Fruit fly (Drosophila melanogaster) S2 (cell line): ENCODE results near the gene CG31093.

ENCODE experiments used
- CG8478 ChIP-seq: fragments of >200 bp; optimal IDR thresholded peaks from 2 replicates; lab custom pipeline; 2018
- CTCF ChIP-seq, 2 experiments: fragments of >200 bp; optimal IDR thresholded peaks; 2 replicates each; lab custom pipeline; 2018

The CG31093 gene

DNA sequence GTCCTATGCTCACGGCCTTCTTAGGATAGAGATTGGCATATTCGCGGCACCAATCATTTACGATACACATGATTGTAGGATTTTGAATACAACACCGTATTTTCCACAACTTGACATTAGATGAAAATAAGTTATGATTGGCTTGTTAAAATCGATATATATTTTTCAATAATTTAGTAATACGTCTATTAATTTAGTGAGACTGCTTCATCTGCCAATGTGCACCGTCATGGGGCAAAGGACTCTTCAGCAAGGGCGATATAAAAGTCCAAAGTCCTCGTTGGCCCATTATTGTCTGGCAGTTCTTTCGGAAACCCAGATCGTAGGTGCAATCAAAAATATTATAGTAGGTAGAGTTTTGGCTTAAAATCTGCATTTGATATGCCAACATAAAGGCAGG, 14.1 kb downstream of the CG31093 start, which contains the start of gene CG17196:
Gene CG17196 (minus strand): TSS at position 101 of the 400 bp plus-strand sequence.
- no peak for TF ChIP-seq CTCF (optimal IDR thresholded peaks at IDR 0.05; lab: Kevin White, UChicago)
- TF ChIP-seq CG8478 (lab: Kevin White, UChicago): no peak

DNA sequence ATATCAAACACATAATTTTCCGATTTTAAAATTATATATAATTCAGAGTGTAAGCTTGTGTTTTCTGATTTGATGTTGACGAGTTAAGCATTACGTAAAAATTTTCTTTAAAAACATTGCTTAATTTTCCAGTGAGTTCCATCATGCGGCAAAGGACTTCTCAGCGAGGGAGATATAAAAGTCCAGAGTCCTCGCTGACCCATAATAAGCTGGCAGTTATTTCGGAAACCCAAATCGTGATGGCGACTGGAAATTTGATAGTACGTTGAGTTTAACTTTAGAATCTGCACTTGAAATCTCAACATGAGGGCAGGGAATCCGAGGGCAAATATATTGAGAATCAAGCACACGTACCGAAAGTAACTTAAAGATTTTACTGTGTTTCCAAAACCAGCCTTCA, 15.0 kb downstream of the CG31093 start, which contains the start of the genes CG17197 and CG17198:
Gene CG17197 (minus strand): TSS at position 101 of the 400 bp plus-strand sequence.
Gene CG17198 (minus strand): TSS at position 101 of the 400 bp plus-strand sequence.
- TF ChIP-seq CTCF (optimal IDR thresholded peaks at IDR 0.05; lab: Kevin White, UChicago): no peak
- no peak for TF ChIP-seq CG8478 (lab: Kevin White, UChicago)

DNA sequence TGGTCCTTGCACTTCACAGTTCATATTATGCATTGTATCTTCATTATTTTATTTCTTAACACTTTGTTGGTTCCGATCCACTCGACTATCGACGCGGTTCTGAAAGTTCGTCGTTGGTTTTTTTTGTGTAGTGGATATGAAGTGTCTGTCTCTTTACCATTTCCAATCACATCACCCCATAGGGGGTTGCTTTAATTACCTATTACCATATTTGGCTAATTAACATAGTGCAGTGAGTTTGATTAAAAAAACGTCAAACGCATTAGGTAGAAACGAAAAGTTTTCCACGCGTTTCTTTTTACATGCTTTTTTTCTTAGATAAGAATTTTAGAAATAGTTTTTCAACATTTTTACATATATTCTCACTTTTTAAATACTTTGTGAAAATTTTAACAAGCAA, 27.3 kb downstream of the CG31093 start, which contains the start of gene LpR1:
Gene LpR1 (minus strand): TSS at position 101 of the 400 bp plus-strand sequence.
- TF ChIP-seq CG8478 (lab: Kevin White, UChicago): no peak
- no peak for TF ChIP-seq CTCF (optimal IDR thresholded peaks at IDR 0.05; lab: Kevin White, UChicago)

DNA sequence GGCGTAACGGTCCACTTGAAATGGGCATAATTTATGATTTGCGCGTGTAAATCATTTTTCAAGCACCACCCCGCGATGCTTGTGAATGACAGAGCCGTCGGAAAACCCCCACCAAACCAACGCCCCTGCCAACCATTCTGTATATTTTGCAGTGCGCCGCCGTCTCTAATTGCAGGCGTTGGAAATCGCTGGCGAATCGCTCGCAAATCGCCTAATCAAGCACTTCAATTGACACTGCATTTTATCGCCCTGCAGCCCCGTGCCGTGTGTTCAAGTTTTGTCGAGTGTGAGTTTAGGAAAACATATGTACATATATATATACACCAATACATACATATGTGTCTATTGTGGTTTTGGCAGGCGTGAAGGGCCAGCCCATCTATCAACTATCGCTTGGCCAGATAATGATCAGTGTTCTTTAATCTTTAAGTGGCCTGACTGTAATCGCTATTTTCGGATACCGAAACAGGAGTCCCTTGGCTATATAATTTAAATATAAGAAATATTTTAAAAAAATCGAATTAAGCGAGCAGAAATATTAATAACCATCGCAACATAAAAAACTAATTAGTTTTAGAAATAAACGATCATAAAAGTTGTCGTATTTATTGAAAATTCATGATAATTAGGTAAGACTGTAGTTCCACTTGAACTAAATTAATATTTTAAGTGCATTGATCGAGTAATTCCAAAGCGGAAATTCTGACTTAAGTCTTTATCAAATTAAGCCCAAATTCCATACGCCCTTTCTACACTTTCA, 28.1 kb downstream of the CG31093 start:
- TF ChIP-seq CG8478 (lab: Kevin White, UChicago): no peak
- TF ChIP-seq CTCF (optimal IDR thresholded peaks at IDR 0.05; lab: Kevin White, UChicago): no peak

DNA sequence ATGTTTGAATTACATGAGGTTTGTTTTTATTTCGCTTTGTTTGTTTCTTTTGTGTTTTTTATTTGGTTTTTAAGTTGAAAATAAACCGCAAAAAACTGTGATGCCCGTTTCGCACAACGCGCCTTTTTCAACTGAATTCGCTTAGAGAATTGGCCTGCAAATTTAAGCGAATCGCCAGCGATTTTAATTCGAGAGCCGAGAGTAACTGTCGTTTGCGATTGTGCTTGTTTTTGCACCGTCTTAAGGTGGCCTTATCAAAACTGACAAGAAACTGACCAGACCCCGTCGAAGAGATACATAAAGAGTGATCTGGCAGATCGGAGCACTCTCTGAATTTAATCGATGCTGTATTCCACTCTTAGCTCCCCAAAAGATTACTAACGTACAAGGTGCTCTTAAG, 30.1 kb downstream of the CG31093 start:
- TF ChIP-seq CTCF (optimal IDR thresholded peaks at IDR 0.05; lab: Kevin White, UChicago) (no peak), CG8478 (lab: Kevin White, UChicago) (no peak)

DNA sequence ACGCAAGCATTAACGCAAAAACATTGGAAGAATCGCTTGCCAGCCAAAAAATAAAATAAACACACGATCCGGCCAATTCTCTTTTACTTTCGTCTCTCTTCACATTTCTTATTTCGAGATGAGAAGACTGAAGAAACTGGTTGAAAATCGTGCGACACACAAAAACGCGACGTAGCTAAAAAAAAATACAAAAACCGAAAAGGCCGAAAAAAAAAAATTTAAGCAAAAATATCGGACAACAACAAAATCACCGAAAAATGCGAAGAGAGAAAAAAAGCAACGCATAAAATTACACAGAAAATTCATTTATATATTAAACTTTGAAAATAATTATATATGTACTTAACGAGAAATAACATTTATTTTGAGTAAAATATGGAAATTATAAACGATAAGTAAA, 30.8 kb downstream of the CG31093 start:
- TF ChIP-seq CG8478 (lab: Kevin White, UChicago) (no peak), CTCF (optimal IDR thresholded peaks at IDR 0.05; lab: Kevin White, UChicago) (no peak)

DNA sequence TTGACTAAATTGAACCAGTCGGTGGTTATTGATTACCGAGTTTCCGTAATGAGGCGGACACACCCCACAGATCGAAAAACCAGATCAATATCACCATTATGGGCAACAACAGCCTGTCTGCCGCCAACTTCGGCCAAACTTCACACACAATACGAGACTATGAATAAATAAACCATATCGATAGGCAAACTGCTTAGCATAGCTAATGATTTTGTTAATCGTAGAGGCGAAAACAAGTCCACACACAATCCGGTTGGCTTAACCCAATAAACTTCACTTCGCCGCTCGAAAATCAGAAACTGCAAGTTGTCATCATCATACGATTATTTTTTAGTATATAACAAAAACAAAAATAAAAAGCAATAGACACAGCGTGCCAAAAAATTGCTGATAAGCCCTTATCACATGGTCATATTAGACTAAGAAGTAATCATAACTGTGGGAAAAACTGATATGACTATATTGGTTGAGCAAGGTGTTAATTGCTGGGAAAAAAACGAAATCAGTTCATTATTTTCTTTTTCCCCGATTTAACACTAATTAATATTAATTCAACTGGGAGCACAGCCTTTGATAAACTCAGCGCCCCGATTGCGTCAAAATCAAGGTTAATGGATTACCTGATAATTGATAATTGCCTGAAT, 34.3 kb downstream of the CG31093 start:
- TF ChIP-seq CG8478 (lab: Kevin White, UChicago): no peak
- TF ChIP-seq CTCF (optimal IDR thresholded peaks at IDR 0.05; lab: Kevin White, UChicago): no peak

DNA sequence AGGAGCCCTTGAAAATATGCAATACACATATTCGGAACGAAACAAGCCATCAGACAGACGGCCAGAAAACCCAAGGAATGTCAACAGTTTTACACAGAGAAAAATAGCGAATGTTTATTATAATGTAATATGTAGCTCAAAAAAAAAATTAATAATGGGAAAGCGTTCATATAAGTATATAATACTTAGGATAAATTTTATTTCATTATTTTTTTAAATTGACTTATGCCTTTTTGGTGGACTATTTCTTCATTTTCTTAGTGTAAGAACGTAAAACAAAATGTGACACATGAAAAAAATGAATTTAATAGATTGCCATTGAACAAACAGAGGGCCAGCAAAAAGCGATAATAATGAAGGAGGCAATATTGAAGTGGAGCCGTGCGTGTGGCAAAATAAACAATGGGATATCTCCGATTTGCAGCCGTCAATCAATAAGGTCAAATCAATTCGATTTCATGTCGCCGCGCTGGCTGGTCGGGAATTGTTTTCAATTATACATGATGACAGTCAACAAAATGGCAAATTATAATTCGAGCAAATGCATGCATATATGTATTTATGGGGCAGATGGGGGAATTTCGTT, 35.3 kb downstream of the CG31093 start:
- TF ChIP-seq CTCF (optimal IDR thresholded peaks at IDR 0.05; lab: Kevin White, UChicago) (no peak), CG8478 (lab: Kevin White, UChicago) (no peak)

DNA sequence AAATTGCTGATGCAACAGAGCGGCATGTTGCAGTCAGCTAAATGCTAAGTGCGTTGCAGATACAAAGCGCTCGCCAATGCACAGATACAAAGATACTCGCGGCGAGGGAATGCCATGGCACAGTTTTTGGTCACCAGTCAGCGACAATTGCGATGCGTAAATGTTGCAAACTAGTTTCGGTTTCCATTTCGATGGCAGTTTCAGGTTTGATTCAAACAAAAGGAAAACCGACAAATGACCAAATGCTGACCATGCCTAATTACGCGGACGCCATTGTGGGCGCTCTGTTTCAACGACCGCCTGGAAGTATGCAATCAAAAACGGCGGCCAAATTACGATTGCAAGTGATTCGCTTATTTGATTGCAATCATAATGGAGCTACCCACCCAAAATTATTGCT, 36.5 kb downstream of the CG31093 start:
- no peak for TF ChIP-seq CG8478 (lab: Kevin White, UChicago)
- no peak for TF ChIP-seq CTCF (optimal IDR thresholded peaks at IDR 0.05; lab: Kevin White, UChicago)

DNA sequence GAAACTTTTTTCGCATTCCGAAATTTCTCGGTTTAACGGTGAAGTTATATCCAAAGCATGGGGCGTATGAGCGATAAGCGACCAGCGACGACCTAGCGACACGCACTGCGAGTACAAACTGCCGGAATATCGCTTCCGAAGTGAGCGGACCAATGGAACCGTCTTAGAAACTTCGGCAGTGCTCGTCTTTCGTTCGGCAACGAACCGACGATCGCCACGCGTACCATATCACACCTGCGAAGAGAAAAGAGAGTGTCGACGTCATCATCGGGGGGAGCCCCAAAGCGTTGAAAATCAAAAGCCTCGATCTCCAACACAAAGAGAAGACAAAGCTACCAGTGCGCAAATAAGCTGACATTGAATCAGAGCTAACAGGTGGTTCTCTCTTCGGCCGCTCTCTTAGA, 49.9 kb downstream of the CG31093 start, which contains the start of gene LpR2:
Gene LpR2 (minus strand): TSS at position 118 of the 404 bp plus-strand sequence.
- TF ChIP-seq CG8478 (lab: Kevin White, UChicago) (no peak), CTCF (optimal IDR thresholded peaks at IDR 0.05; lab: Kevin White, UChicago) (no peak)
